Fruit fly (Drosophila melanogaster) whole organism, embryonic: ENCODE data around the gene Vha16-5.

Experiments
- Abd-B ChIP-seq: fragments of 200-800 bp; sonication (Bioruptor generic); optimal IDR thresholded peaks from 2 replicates; lab custom pipeline; 2018; ENCODE audit warnings: missing biosample characterization, mild to moderate bottlenecking, missing genetic modification characterization, moderate library complexity
- Awh ChIP-seq: fragments of 200-800 bp; sonication (Bioruptor generic); IDR thresholded peaks from 2 replicates; pipeline ENCODE4, ENCODE4 v1.3.6; 2022; ENCODE audit warnings: missing biosample characterization, missing genetic modification characterization
- CG10209 ChIP-seq: fragments of 200-800 bp; sonication (Bioruptor generic); optimal IDR thresholded peaks from 3 replicates; lab custom pipeline; 2017; ENCODE audit warnings: missing biosample characterization, mild to moderate bottlenecking, missing genetic modification characterization, missing genetic modification reagents
- CG10462 ChIP-seq: fragments of 200-800 bp; sonication (Bioruptor generic); optimal IDR thresholded peaks from 2 replicates; lab custom pipeline; 2016; ENCODE audit warnings: missing biosample characterization, missing genetic modification characterization
- CG11504 ChIP-seq: fragments of 200-800 bp; sonication (Bioruptor generic); optimal IDR thresholded peaks from 3 replicates; lab custom pipeline; 2019; ENCODE audit warnings: missing biosample characterization, mild to moderate bottlenecking, missing genetic modification characterization, moderate library complexity
- CG12071 ChIP-seq: fragments of 200-800 bp; sonication (Bioruptor generic); optimal IDR thresholded peaks from 3 replicates; lab custom pipeline; 2018; ENCODE audit warnings: missing biosample characterization, mild to moderate bottlenecking, missing genetic modification characterization
- CG12155 ChIP-seq: fragments of 200-800 bp; sonication (Bioruptor generic); optimal IDR thresholded peaks from 3 replicates; lab custom pipeline; 2016; ENCODE audit warnings: missing biosample characterization, missing genetic modification characterization
- CG1233 ChIP-seq: fragments of 200-800 bp; sonication (Bioruptor generic); optimal IDR thresholded peaks from 4 replicates; lab custom pipeline; 2018; ENCODE audit warnings: missing biosample characterization, mild to moderate bottlenecking, missing genetic modification characterization
- CG12391 ChIP-seq: fragments of 200-800 bp; sonication (Bioruptor generic); optimal IDR thresholded peaks from 3 replicates; lab custom pipeline; 2018; ENCODE audit warnings: missing biosample characterization, mild to moderate bottlenecking, missing genetic modification characterization, moderate library complexity
- CG12659 ChIP-seq: fragments of 200-800 bp; sonication (Bioruptor generic); optimal IDR thresholded peaks from 3 replicates; lab custom pipeline; 2017; ENCODE audit warnings: mild to moderate bottlenecking, missing biosample characterization, missing genetic modification reagents, missing genetic modification characterization
- CG12769 ChIP-seq: fragments of 200-800 bp; sonication (Bioruptor generic); optimal IDR thresholded peaks from 2 replicates; lab custom pipeline; 2019; ENCODE audit warnings: missing biosample characterization, mild to moderate bottlenecking, missing genetic modification characterization, moderate library complexity
- CG14014 ChIP-seq: fragments of 200-800 bp; sonication (Bioruptor generic); IDR thresholded peaks from 2 replicates; pipeline ENCODE4 v1.3.6; 2022; ENCODE audit warnings: missing biosample characterization, missing genetic modification characterization
- CG14441 ChIP-seq: fragments of 200-800 bp; sonication (Bioruptor generic); IDR thresholded peaks from 2 replicates; pipeline ENCODE4 v1.3.6; 2022; ENCODE audit warnings: missing biosample characterization, missing genetic modification characterization
- CG14667 ChIP-seq: fragments of 200-800 bp; sonication (Bioruptor generic); IDR thresholded peaks from 2 replicates; pipeline ENCODE4 v1.3.6; 2022; ENCODE audit warnings: missing biosample characterization, missing genetic modification characterization
- CG14710 ChIP-seq: fragments of 200-800 bp; sonication (Bioruptor generic); optimal IDR thresholded peaks from 3 replicates; lab custom pipeline; 2019; ENCODE audit warnings: missing biosample characterization, mild to moderate bottlenecking, missing genetic modification characterization, moderate library complexity
- CG15269 ChIP-seq: fragments of 200-800 bp; sonication (Bioruptor generic); optimal IDR thresholded peaks from 2 replicates; lab custom pipeline; 2018; ENCODE audit warnings: missing biosample characterization, mild to moderate bottlenecking, missing genetic modification characterization, moderate library complexity
- CG17829 ChIP-seq: fragments of 200-800 bp; optimal IDR thresholded peaks from 2 replicates; lab custom pipeline; 2019; ENCODE audit warnings: missing biosample characterization, mild to moderate bottlenecking, missing genetic modification characterization, moderate library complexity
- CG18599 ChIP-seq: fragments of 200-800 bp; sonication (Bioruptor generic); optimal IDR thresholded peaks from 3 replicates; lab custom pipeline; 2017; ENCODE audit warnings: missing biosample characterization, missing genetic modification characterization, mild to moderate bottlenecking, moderate library complexity, missing genetic modification reagents
- CG31441 ChIP-seq: fragments of 200-800 bp; sonication (Bioruptor generic); IDR thresholded peaks from 2 replicates; pipeline ENCODE4 v1.3.6; 2022; ENCODE audit warnings: missing biosample characterization, missing genetic modification characterization
- CG5953 ChIP-seq: fragments of 200-800 bp; sonication (Bioruptor generic); IDR thresholded peaks from 2 replicates; pipeline ENCODE4 v1.3.6; 2022; ENCODE audit warnings: missing biosample characterization, missing genetic modification characterization
- CG6765 ChIP-seq: fragments of 200-800 bp; sonication (Bioruptor generic); optimal IDR thresholded peaks from 3 replicates; lab custom pipeline; 2017; ENCODE audit warnings: missing biosample characterization, mild to moderate bottlenecking, missing genetic modification characterization
- CG7556 ChIP-seq: fragments of 200-800 bp; sonication (Bioruptor generic); optimal IDR thresholded peaks from 2 replicates; lab custom pipeline; 2017; ENCODE audit warnings: missing biosample characterization, mild to moderate bottlenecking, missing genetic modification characterization
- CG8281 ChIP-seq: fragments of 200-800 bp; sonication (Bioruptor generic); optimal IDR thresholded peaks from 2 replicates; lab custom pipeline; 2018; ENCODE audit warnings: missing biosample characterization, mild to moderate bottlenecking, missing genetic modification characterization, moderate library complexity
- CG8924 ChIP-seq: fragments of 200-800 bp; optimal IDR thresholded peaks from 3 replicates; lab custom pipeline; 2019; ENCODE audit warnings: missing biosample characterization, mild to moderate bottlenecking, missing genetic modification characterization, moderate library complexity
- Chrac-16 ChIP-seq: fragments of 200-800 bp; sonication (Bioruptor generic); optimal IDR thresholded peaks from 3 replicates; lab custom pipeline; 2016; ENCODE audit warnings: missing biosample characterization, missing genetic modification characterization
- D ChIP-seq, 2 experiments: fragments of 200-800 bp in 1 of 2; fragments of >200 bp in 1 of 2; sonication (Bioruptor generic) in 1 of 2; optimal IDR thresholded peaks; 2 replicates in 1 of 2; 3 replicates in 1 of 2; lab custom pipeline; 2017; ENCODE audit warnings: mild to moderate bottlenecking in 1 of 2, missing biosample characterization in 1 of 2, missing genetic modification characterization in 1 of 2, missing genetic modification reagents in 1 of 2
- D19A ChIP-seq: fragments of 200-800 bp; optimal IDR thresholded peaks from 3 replicates; lab custom pipeline; 2019; ENCODE audit warnings: missing biosample characterization, mild to moderate bottlenecking, missing genetic modification characterization, moderate library complexity
- Dip3 ChIP-seq: fragments of 200-800 bp; sonication (Bioruptor generic); optimal IDR thresholded peaks from 3 replicates; lab custom pipeline; 2016; ENCODE audit warnings: missing biosample characterization, missing genetic modification characterization
- Fer3 ChIP-seq: fragments of 200-800 bp; sonication (Bioruptor generic); optimal IDR thresholded peaks from 2 replicates; lab custom pipeline; 2018; ENCODE audit warnings: missing biosample characterization, mild to moderate bottlenecking, missing genetic modification characterization, moderate library complexity
- Lim3 ChIP-seq: fragments of 200-800 bp; sonication (Bioruptor generic); IDR thresholded peaks from 2 replicates; pipeline ENCODE4 v1.3.6; 2022; ENCODE audit warnings: missing biosample characterization, missing genetic modification characterization
- Nf-YB ChIP-seq: fragments of 200-800 bp; sonication (Bioruptor generic); optimal IDR thresholded peaks from 3 replicates; lab custom pipeline; 2019; ENCODE audit warnings: missing biosample characterization, mild to moderate bottlenecking, missing genetic modification characterization, moderate library complexity
- Six4 ChIP-seq: fragments of 200-800 bp; sonication (Bioruptor generic); optimal IDR thresholded peaks from 2 replicates; lab custom pipeline; 2016; ENCODE audit warnings: missing biosample characterization, missing genetic modification characterization
- Taf1 ChIP-seq: fragments of 200-800 bp; sonication (Bioruptor generic); IDR thresholded peaks from 2 replicates; pipeline ENCODE4 v1.3.6; 2022; ENCODE audit warnings: missing biosample characterization, missing genetic modification characterization
- Vsx1 ChIP-seq: fragments of 200-800 bp; sonication (Bioruptor generic); optimal IDR thresholded peaks from 2 replicates; lab custom pipeline; 2017; ENCODE audit warnings: missing biosample characterization, mild to moderate bottlenecking, missing genetic modification characterization, missing genetic modification reagents
- Xbp1 ChIP-seq: fragments of 200-800 bp; sonication (Bioruptor generic); optimal IDR thresholded peaks from 3 replicates; lab custom pipeline; 2016; ENCODE audit warnings: missing biosample characterization, mild to moderate bottlenecking, missing genetic modification characterization
- ash1 ChIP-seq: fragments of 200-800 bp; sonication (Bioruptor generic); optimal IDR thresholded peaks from 2 replicates; lab custom pipeline; 2018; ENCODE audit warnings: missing biosample characterization, mild to moderate bottlenecking, missing genetic modification characterization
- esg ChIP-seq: fragments of 200-800 bp; sonication (Bioruptor generic); conservative IDR thresholded peaks from 2 replicates; pipeline ENCODE4 v1.3.6; 2022; ENCODE audit warnings: missing biosample characterization, missing genetic modification characterization
- eve ChIP-seq, 2 experiments: fragments of >200 bp; optimal IDR thresholded peaks; 2 replicates each; lab custom pipeline; 2017; ENCODE audit warnings: missing biosample characterization in 2 of 2, missing genetic modification characterization in 2 of 2
- grau ChIP-seq: fragments of 200-800 bp; optimal IDR thresholded peaks from 3 replicates; lab custom pipeline; 2019; ENCODE audit warnings: missing biosample characterization, mild to moderate bottlenecking, missing genetic modification characterization, moderate library complexity
- lola ChIP-seq, 3 experiments: fragments of >200 bp in 2 of 3; fragments of 200-800 bp in 1 of 3; sonication (Bioruptor generic) in 1 of 3; optimal IDR thresholded peaks; 2 replicates each; lab custom pipeline; 2017 to 2019; ENCODE audit warnings: missing biosample characterization in 3 of 3, missing genetic modification characterization in 3 of 3, mild to moderate bottlenecking in 1 of 3, moderate library complexity in 1 of 3
- nau ChIP-seq: fragments of 200-800 bp; sonication (Bioruptor generic); optimal IDR thresholded peaks from 3 replicates; lab custom pipeline; 2017; ENCODE audit warnings: missing biosample characterization, mild to moderate bottlenecking, missing genetic modification characterization, missing genetic modification reagents
- oc ChIP-seq: fragments of 200-800 bp; sonication (Bioruptor generic); optimal IDR thresholded peaks from 2 replicates; lab custom pipeline; 2018; ENCODE audit warnings: missing biosample characterization, mild to moderate bottlenecking, missing genetic modification characterization, moderate library complexity
- org-1 ChIP-seq: fragments of 200-800 bp; sonication (Bioruptor generic); optimal IDR thresholded peaks from 2 replicates; lab custom pipeline; 2017; ENCODE audit warnings: missing biosample characterization, missing genetic modification characterization
- shn ChIP-seq: fragments of 200-800 bp; sonication (Bioruptor generic); optimal IDR thresholded peaks from 3 replicates; lab custom pipeline; 2016; ENCODE audit warnings: missing biosample characterization, missing genetic modification characterization
- slbo ChIP-seq: fragments of 200-800 bp; sonication (Bioruptor generic); IDR thresholded peaks from 2 replicates; pipeline ENCODE4 v1.3.6; 2022; ENCODE audit warnings: missing biosample characterization, missing genetic modification characterization
- trem ChIP-seq: fragments of 200-800 bp; optimal IDR thresholded peaks from 3 replicates; lab custom pipeline; 2019; ENCODE audit warnings: missing biosample characterization, mild to moderate bottlenecking, missing genetic modification characterization, moderate library complexity
- unpg ChIP-seq: fragments of 200-800 bp; sonication (Bioruptor generic); optimal IDR thresholded peaks from 3 replicates; lab custom pipeline; 2018; ENCODE audit warnings: missing biosample characterization, mild to moderate bottlenecking, missing genetic modification characterization, moderate library complexity

The Vha16-5 gene

DNA sequence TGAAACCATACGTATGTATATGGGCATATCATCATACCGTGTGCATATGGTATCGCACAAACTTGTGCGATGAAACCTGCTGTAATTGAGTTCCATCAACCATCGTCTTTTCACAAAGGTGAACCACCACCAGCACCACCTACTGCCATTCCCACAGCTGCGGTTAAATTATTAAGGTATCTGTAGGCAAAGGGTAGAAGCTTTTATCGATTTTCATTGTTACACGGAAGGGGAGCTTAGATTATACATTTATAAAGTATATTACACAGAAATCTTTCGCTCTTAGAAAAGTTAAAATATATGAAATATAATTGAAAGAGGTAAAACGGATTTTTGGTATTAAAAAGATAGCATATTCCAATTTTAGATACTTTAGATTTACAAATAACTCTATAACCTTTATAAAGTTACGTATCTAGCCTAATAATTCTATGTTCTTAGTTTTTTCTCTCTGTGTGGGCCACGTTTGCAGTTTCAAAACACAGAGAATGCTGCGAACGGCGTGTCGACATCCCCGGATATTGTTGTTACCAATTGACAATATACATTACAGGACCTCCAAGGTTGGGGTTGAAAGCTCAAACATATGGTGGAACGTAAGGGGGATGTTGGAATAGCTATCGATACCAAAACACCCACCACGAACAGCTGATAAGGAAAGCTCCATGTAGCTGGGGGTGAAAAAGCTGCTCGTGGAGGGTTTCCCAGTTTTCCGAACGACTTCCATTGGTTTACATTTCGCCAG is 23.8 kb upstream of the Vha16-5 start, which contains the start of gene CG6495 (continued):
- peak; percentile 70 for TF ChIP-seq unpg (GFP tag; lab: Kevin White, UChicago)
- TF ChIP-seq Nf-YB (GFP tag; lab: Kevin White, UChicago), result peak; percentile 13
- TF ChIP-seq CG18599 (GFP tag; lab: Kevin White, UChicago), result peak; percentile 86
- TF ChIP-seq Dip3 (GFP tag; lab: Kevin White, UChicago), result no peak
- TF ChIP-seq CG14441 (GFP tag; lab: Robert Waterston, UW), result peak; percentile 21; the same call in 1 of the 2 replicates
- TF ChIP-seq CG14667 (GFP tag; lab: Robert Waterston, UW), result 0 out of 2 replicates have a peak, but pooled peaks have one; percentile 11
- peak; percentile 2 for TF ChIP-seq CG8281 (tag; lab: Kevin White, UChicago)
- no peak for TF ChIP-seq ash1 (GFP tag; lab: Kevin White, UChicago)
- peak; percentile 38 for TF ChIP-seq oc (tag; lab: Kevin White, UChicago)
- TF ChIP-seq CG12155 (GFP tag; lab: Kevin White, UChicago), result peak; percentile 26
- peak; percentile 30 for TF ChIP-seq CG1233 (GFP tag; lab: Kevin White, UChicago)
- TF ChIP-seq CG6765 (GFP tag; lab: Kevin White, UChicago), result peak; percentile 40
- TF ChIP-seq CG12659 (GFP tag; lab: Kevin White, UChicago), result peak; percentile 65
- TF ChIP-seq Xbp1 (GFP tag; lab: Kevin White, UChicago), result peak; percentile 51
- TF ChIP-seq CG12071 (GFP tag; lab: Kevin White, UChicago), result peak; percentile 1
- TF ChIP-seq CG15269 (tag; lab: Kevin White, UChicago), result peak; percentile 72
- no peak for TF ChIP-seq Abd-B
- peak; percentile 56 for TF ChIP-seq Fer3 (tag; lab: Kevin White, UChicago)
- peak; percentile 32 for TF ChIP-seq Six4 (GFP tag; lab: Kevin White, UChicago)
- TF ChIP-seq CG14014 (GFP tag; lab: Robert Waterston, UW), result peak; percentile 66
- peak; percentile 47 for TF ChIP-seq CG10209 (GFP tag; lab: Kevin White, UChicago)
- peak; percentile 74 for TF ChIP-seq grau (tag; lab: Kevin White, UChicago)
- TF ChIP-seq trem (tag; lab: Kevin White, UChicago), result peak; percentile 18
- peak in 1 of 3 experiments; percentile 18 for TF ChIP-seq lola (GFP tag; optimal IDR thresholded peaks at IDR 0.05; lab: Kevin White, UChicago)
- TF ChIP-seq D (optimal IDR thresholded peaks at IDR 0.05; lab: Kevin White, UChicago), result no peak
- TF ChIP-seq D (GFP tag; optimal IDR thresholded peaks at IDR 0.05; lab: Kevin White, UChicago), result peak; percentile 22
- TF ChIP-seq shn (GFP tag; lab: Kevin White, UChicago), result no peak
- TF ChIP-seq CG17829, result peak; percentile 36
- peak; percentile 17 for TF ChIP-seq Vsx1
- TF ChIP-seq Taf1 (GFP tag; lab: Robert Waterston, UW), result 0 out of 2 replicates have a peak, but pooled peaks have one; percentile 6
- TF ChIP-seq Awh (GFP tag; lab: Robert Waterston, UW), result peak; percentile 51
- peak; percentile 78 for TF ChIP-seq CG11504 (tag; lab: Kevin White, UChicago)
- TF ChIP-seq esg, result peak; percentile 26; the same call in 1 of the 2 replicates
- TF ChIP-seq CG7556 (GFP tag; lab: Kevin White, UChicago), result peak; percentile 85
- no peak for TF ChIP-seq eve (GFP tag; optimal IDR thresholded peaks at IDR 0.05; lab: Kevin White, UChicago)
- TF ChIP-seq CG12391 (tag; lab: Kevin White, UChicago), result peak; percentile 65
- peak; percentile 57 for TF ChIP-seq D19A
- TF ChIP-seq slbo (GFP tag; lab: Robert Waterston, UW), result peak; percentile 61
- peak; percentile 2 for TF ChIP-seq Chrac-16 (GFP tag; lab: Kevin White, UChicago)
- TF ChIP-seq CG5953 (GFP tag; lab: Robert Waterston, UW), result no peak
- no peak for TF ChIP-seq Lim3 (GFP tag; lab: Robert Waterston, UW)
- TF ChIP-seq CG8924 (tag; lab: Kevin White, UChicago), result peak; percentile 75
- no peak for TF ChIP-seq CG12769
- no peak for TF ChIP-seq CG10462 (GFP tag; lab: Kevin White, UChicago)
- peak; percentile 29 for TF ChIP-seq CG14710 (tag; lab: Kevin White, UChicago)
- TF ChIP-seq CG31441 (GFP tag; lab: Robert Waterston, UW), result peak; percentile 80
- peak; percentile 24 for TF ChIP-seq nau (GFP tag; lab: Kevin White, UChicago)
- peak; percentile 32 for TF ChIP-seq org-1
